Fruit fly (Drosophila melanogaster) whole organism, prepupa: ENCODE data around the gene D.

Source experiments
- Blimp-1 ChIP-seq: fragments of 200-800 bp; sonication (Bioruptor generic); optimal IDR thresholded peaks from 3 replicates; lab custom pipeline; 2017; ENCODE audit warnings: missing biosample characterization, missing genetic modification characterization, mild to moderate bottlenecking, moderate library complexity, missing genetic modification reagents
- CG11902 ChIP-seq: fragments of 200-800 bp; sonication (Bioruptor generic); optimal IDR thresholded peaks from 3 replicates; lab custom pipeline; 2016; ENCODE audit warnings: missing biosample characterization, missing genetic modification characterization
- CG15336 ChIP-seq: fragments of 200-800 bp; sonication (Bioruptor generic); IDR thresholded peaks from 2 replicates; pipeline ENCODE4 v1.3.6; 2022; ENCODE audit warnings: missing biosample characterization, missing genetic modification characterization
- CG16779 ChIP-seq: fragments of 200-800 bp; sonication (Bioruptor generic); optimal IDR thresholded peaks from 3 replicates; lab custom pipeline; 2017; ENCODE audit warnings: missing biosample characterization, mild to moderate bottlenecking, missing genetic modification characterization
- CG3032 ChIP-seq: fragments of 200-800 bp; optimal IDR thresholded peaks from 2 replicates; lab custom pipeline; 2019; ENCODE audit warnings: missing biosample characterization, mild to moderate bottlenecking, missing genetic modification characterization, moderate library complexity
- CG34406 ChIP-seq: fragments of 200-800 bp; sonication (Bioruptor generic); optimal IDR thresholded peaks from 3 replicates; lab custom pipeline; 2016; ENCODE audit warnings: missing biosample characterization, missing genetic modification characterization
- CG4318 ChIP-seq: fragments of 200-800 bp; sonication (Bioruptor generic); optimal IDR thresholded peaks from 3 replicates; lab custom pipeline; 2017; ENCODE audit warnings: missing biosample characterization, mild to moderate bottlenecking, missing genetic modification characterization
- CG6276 ChIP-seq: fragments of 200-800 bp; sonication (Bioruptor generic); optimal IDR thresholded peaks from 2 replicates; lab custom pipeline; 2017; ENCODE audit warnings: missing biosample characterization, mild to moderate bottlenecking, missing genetic modification characterization
- CG6792 ChIP-seq: fragments of 200-800 bp; sonication (Bioruptor generic); optimal IDR thresholded peaks from 3 replicates; lab custom pipeline; 2016; ENCODE audit warnings: missing biosample characterization, missing genetic modification characterization
- CG6854 ChIP-seq: fragments of 200-800 bp; sonication (Bioruptor generic); optimal IDR thresholded peaks from 2 replicates; lab custom pipeline; 2017; ENCODE audit warnings: missing biosample characterization, mild to moderate bottlenecking, missing genetic modification characterization
- CG8119 ChIP-seq: fragments of 200-800 bp; sonication (Bioruptor generic); IDR thresholded peaks from 3 replicates; pipeline ENCODE4 v1.3.6; 2022; ENCODE audit warnings: missing biosample characterization, missing genetic modification characterization
- CG8319 ChIP-seq: fragments of 200-800 bp; sonication (Bioruptor generic); optimal IDR thresholded peaks from 3 replicates; lab custom pipeline; 2016; ENCODE audit warnings: missing biosample characterization, missing genetic modification characterization
- CG8632 ChIP-seq: fragments of 200-800 bp; sonication (Bioruptor generic); optimal IDR thresholded peaks from 3 replicates; lab custom pipeline; 2016; ENCODE audit warnings: missing biosample characterization, missing genetic modification characterization
- Eip75B ChIP-seq: fragments of 200-800 bp; sonication (Bioruptor generic); optimal IDR thresholded peaks from 3 replicates; lab custom pipeline; 2016; ENCODE audit warnings: missing biosample characterization, missing genetic modification characterization
- Ets96B ChIP-seq: fragments of 200-800 bp; optimal IDR thresholded peaks from 2 replicates; lab custom pipeline; 2019; ENCODE audit warnings: missing biosample characterization, mild to moderate bottlenecking, missing genetic modification characterization, moderate library complexity
- Hr4 ChIP-seq: fragments of 200-800 bp; sonication (Bioruptor generic); optimal IDR thresholded peaks from 3 replicates; lab custom pipeline; 2016; ENCODE audit warnings: missing biosample characterization, missing genetic modification characterization
- OdsH ChIP-seq: fragments of 200-800 bp; sonication (Bioruptor generic); optimal IDR thresholded peaks from 3 replicates; lab custom pipeline; 2016; ENCODE audit warnings: missing biosample characterization, missing genetic modification characterization
- Smox ChIP-seq: fragments of 200-800 bp; sonication (Bioruptor generic); optimal IDR thresholded peaks from 3 replicates; lab custom pipeline; 2016; ENCODE audit warnings: missing biosample characterization, missing genetic modification characterization
- Sox102F ChIP-seq: fragments of 200-800 bp; sonication (Bioruptor generic); optimal IDR thresholded peaks from 2 replicates; lab custom pipeline; 2016; ENCODE audit warnings: missing biosample characterization, mild to moderate bottlenecking, missing genetic modification characterization
- Sox14 ChIP-seq: fragments of 200-800 bp; sonication (Bioruptor generic); optimal IDR thresholded peaks from 3 replicates; lab custom pipeline; 2016; ENCODE audit warnings: missing biosample characterization, missing genetic modification characterization
- Sox15 ChIP-seq: fragments of 200-800 bp; sonication (Bioruptor generic); optimal IDR thresholded peaks from 3 replicates; lab custom pipeline; 2016; ENCODE audit warnings: missing biosample characterization, missing genetic modification characterization
- acj6 ChIP-seq: fragments of 200-800 bp; sonication (Bioruptor generic); optimal IDR thresholded peaks from 3 replicates; lab custom pipeline; 2016; ENCODE audit warnings: missing biosample characterization, missing genetic modification characterization
- dsx ChIP-seq: fragments of 200-800 bp; optimal IDR thresholded peaks from 3 replicates; lab custom pipeline; 2019; ENCODE audit warnings: missing biosample characterization, mild to moderate bottlenecking, missing genetic modification characterization, moderate library complexity; ENCODE audit not compliant: poor library complexity, severe bottlenecking
- eg ChIP-seq: fragments of 200-800 bp; sonication (Bioruptor generic); IDR thresholded peaks from 3 replicates; pipeline ENCODE4 v1.3.6; 2022; ENCODE audit warnings: missing biosample characterization, missing genetic modification characterization
- esn ChIP-seq: fragments of 200-800 bp; sonication (Bioruptor generic); optimal IDR thresholded peaks from 2 replicates; lab custom pipeline; 2016; ENCODE audit warnings: missing biosample characterization, mild to moderate bottlenecking, missing genetic modification characterization, moderate library complexity
- fd85E ChIP-seq: fragments of 200-800 bp; sonication (Bioruptor generic); optimal IDR thresholded peaks from 3 replicates; lab custom pipeline; 2016; ENCODE audit warnings: missing biosample characterization, missing genetic modification characterization
- lz ChIP-seq: fragments of 200-800 bp; sonication (Bioruptor generic); optimal IDR thresholded peaks from 3 replicates; lab custom pipeline; 2016; ENCODE audit warnings: missing biosample characterization, missing genetic modification characterization
- pdm3 ChIP-seq: fragments of 200-800 bp; sonication (Bioruptor generic); optimal IDR thresholded peaks from 3 replicates; lab custom pipeline; 2016; ENCODE audit warnings: missing biosample characterization, missing genetic modification characterization
- salr ChIP-seq, 2 experiments: fragments of 200-800 bp; sonication (Bioruptor generic); optimal IDR thresholded peaks; 3 replicates each; lab custom pipeline; 2016 to 2018; ENCODE audit warnings: missing biosample characterization in 2 of 2, missing genetic modification characterization in 2 of 2, mild to moderate bottlenecking in 1 of 2
- spab ChIP-seq: fragments of 200-800 bp; sonication (Bioruptor generic); optimal IDR thresholded peaks from 2 replicates; lab custom pipeline; 2017; ENCODE audit warnings: missing biosample characterization, mild to moderate bottlenecking, missing genetic modification characterization, missing genetic modification reagents
- ss ChIP-seq, 2 experiments: fragments of 200-800 bp; sonication (Bioruptor generic); optimal IDR thresholded peaks; 2 replicates in 1 of 2; 3 replicates in 1 of 2; lab custom pipeline; 2017 to 2018; ENCODE audit warnings: mild to moderate bottlenecking in 2 of 2, missing biosample characterization in 2 of 2, missing genetic modification characterization in 2 of 2, moderate library complexity in 1 of 2
- svp ChIP-seq: fragments of 200-800 bp; sonication (Bioruptor generic); peaks from one replicate; lab custom pipeline; 2016; ENCODE audit warnings: missing biosample characterization, missing genetic modification characterization
- vri ChIP-seq: fragments of 200-800 bp; sonication (Bioruptor generic); optimal IDR thresholded peaks from 3 replicates; lab custom pipeline; 2016; ENCODE audit warnings: missing biosample characterization, mild to moderate bottlenecking, missing genetic modification characterization

The D gene

dm6 chr3L:14145666-14146314 is 32.6 kb downstream of the D start (continued):
- TF ChIP-seq Hr4 (GFP tag; lab: Kevin White, UChicago) (no peak), CG16779 (tag; lab: Kevin White, UChicago) (no peak), esn (GFP tag; lab: Kevin White, UChicago) (peak; percentile 49), CG6276 (GFP tag; lab: Kevin White, UChicago) (peak; percentile 40), CG8319 (GFP tag; lab: Kevin White, UChicago) (peak; percentile 10), spab (GFP tag; lab: Kevin White, UChicago) (peak; percentile 75), CG15336 (GFP tag; lab: Robert Waterston, UW) (no peak), Sox15 (GFP tag; lab: Kevin White, UChicago) (no peak), eg (no peak), dsx (GFP tag; lab: Kevin White, UChicago) (no peak), vri (GFP tag; lab: Kevin White, UChicago) (no peak), pdm3 (GFP tag; lab: Kevin White, UChicago) (no peak), CG11902 (no peak), fd85E (no peak), ss (GFP tag; optimal IDR thresholded peaks at IDR 0.05; lab: Kevin White, UChicago) (peak; percentile 56 to 79)

dm6 chr3L:14135496-14135895 is 42.9 kb downstream of the D start:
- TF ChIP-seq ss (GFP tag; optimal IDR thresholded peaks at IDR 0.05; lab: Kevin White, UChicago) (no peak), Ets96B (tag; lab: Kevin White, UChicago) (no peak), Blimp-1 (no peak), Hr4 (GFP tag; lab: Kevin White, UChicago) (no peak), CG6276 (GFP tag; lab: Kevin White, UChicago) (no peak), CG6854 (GFP tag; lab: Kevin White, UChicago) (no peak), salr (GFP tag; optimal IDR thresholded peaks at IDR 0.05; lab: Kevin White, UChicago) (no peak), CG8632 (GFP tag; lab: Kevin White, UChicago) (no peak), Sox102F (no peak), Smox (GFP tag; lab: Kevin White, UChicago) (no peak), CG6792 (GFP tag; lab: Kevin White, UChicago) (no peak), CG3032 (no peak)

- TF ChIP-seq Smox (GFP tag; lab: Kevin White, UChicago) (no peak), vri (GFP tag; lab: Kevin White, UChicago) (no peak), CG8119 (no peak), CG4318 (GFP tag; lab: Kevin White, UChicago) (no peak), OdsH (no peak), Eip75B (GFP tag; lab: Kevin White, UChicago) (no peak), CG15336 (GFP tag; lab: Robert Waterston, UW) (no peak), CG6792 (GFP tag; lab: Kevin White, UChicago) (no peak), svp (GFP tag; lab: Kevin White, UChicago) (no peak), lz (GFP tag; lab: Kevin White, UChicago) (no peak), acj6 (GFP tag; lab: Kevin White, UChicago) (no peak), CG8319 (GFP tag; lab: Kevin White, UChicago) (no peak), salr (GFP tag; optimal IDR thresholded peaks at IDR 0.05; lab: Kevin White, UChicago) (no peak), Blimp-1 (no peak), CG34406 (no peak), Sox14 (GFP tag; lab: Kevin White, UChicago) (no peak)
Measured at dm6 chr3L:14132848-14133392, 45.5 kb downstream of the D start.
